Fruit fly (Drosophila melanogaster): ENCODE measurements around the gene PolD1.

DNA sequence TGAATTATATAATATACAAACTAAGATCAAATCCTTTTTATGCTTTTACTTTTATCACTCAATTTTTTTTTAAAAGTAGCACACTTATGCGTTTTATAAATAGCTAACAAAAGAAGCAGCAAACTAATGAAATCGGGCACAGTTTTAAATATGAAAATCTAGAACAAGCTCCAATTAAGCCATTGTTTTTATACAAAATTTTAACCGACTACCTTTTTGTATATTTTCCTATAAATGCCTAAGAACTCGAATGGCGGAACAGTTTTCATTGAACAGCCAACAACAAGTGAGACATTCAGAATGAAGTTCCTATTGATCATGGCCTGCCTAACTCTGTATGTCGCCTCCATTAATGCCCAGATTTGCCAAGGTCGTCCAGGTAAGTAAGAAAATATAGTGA, 46.6 kb upstream of the PolD1 start, which contains the start of gene CG42538:
- TF ChIP-seq Sry-δ (GFP tag; optimal IDR thresholded peaks at IDR 0.05) (no peak), Gsc (GFP tag; IDR thresholded peaks at IDR 0.05) (no peak), CG7987 (GFP tag; optimal IDR thresholded peaks at IDR 0.05) (no peak), CG18262 (tag; optimal IDR thresholded peaks at IDR 0.05) (no peak), twi (tag; optimal IDR thresholded peaks at IDR 0.05) (no peak), lbe (GFP tag; optimal IDR thresholded peaks at IDR 0.05) (no peak), ham (GFP tag; IDR thresholded peaks at IDR 0.05) (no peak), sr (GFP tag; IDR thresholded peaks at IDR 0.05) (no peak)
